Fruit fly (Drosophila melanogaster) whole organism, wandering third instar larva: ENCODE measurements around the gene Hsp27.

Experiments
- CG32264 ChIP-seq: fragments of 200-800 bp; sonication (Bioruptor generic); optimal IDR thresholded peaks from 2 replicates; lab custom pipeline; 2016; ENCODE audit warnings: missing biosample characterization, missing genetic modification characterization
- CG9705 ChIP-seq: fragments of 200-800 bp; sonication (Bioruptor generic); optimal IDR thresholded peaks from 2 replicates; lab custom pipeline; 2018; ENCODE audit warnings: missing biosample characterization, mild to moderate bottlenecking, missing genetic modification characterization
- CrebA ChIP-seq: fragments of 200-800 bp; sonication (Bioruptor generic); optimal IDR thresholded peaks from 2 replicates; lab custom pipeline; 2016; ENCODE audit warnings: missing biosample characterization, mild to moderate bottlenecking, missing genetic modification characterization, borderline replicate concordance
- Dfd ChIP-seq: fragments of >200 bp; optimal IDR thresholded peaks from 2 replicates; lab custom pipeline; 2017; ENCODE audit warnings: missing biosample characterization, missing genetic modification characterization
- Dif ChIP-seq: fragments of 200-275, 200-300 bp; sonication (Bioruptor generic); optimal IDR thresholded peaks from 2 replicates; lab custom pipeline; 2018; ENCODE audit warnings: missing biosample characterization, missing genetic modification characterization; ENCODE audit not compliant: partially characterized antibody
- GATAd ChIP-seq: sonication (Bioruptor generic); optimal IDR thresholded peaks from 2 replicates; lab custom pipeline; 2016; ENCODE audit warnings: missing biosample characterization, missing genetic modification characterization
- HLH106 ChIP-seq: fragments of 200-800 bp; optimal IDR thresholded peaks from 3 replicates; lab custom pipeline; 2019; ENCODE audit warnings: missing biosample characterization, mild to moderate bottlenecking, missing genetic modification characterization, moderate library complexity
- Hnf4 ChIP-seq: fragments of 200-800 bp; sonication (Bioruptor generic); optimal IDR thresholded peaks from 2 replicates; lab custom pipeline; 2016; ENCODE audit warnings: missing biosample characterization, mild to moderate bottlenecking, missing genetic modification characterization
- Hr78 ChIP-seq: fragments of >200 bp; optimal IDR thresholded peaks from 2 replicates; lab custom pipeline; 2017; ENCODE audit warnings: missing biosample characterization, missing genetic modification characterization
- Hr83 ChIP-seq: fragments of 200-300 bp; sonication (Bioruptor generic); optimal IDR thresholded peaks from 2 replicates; lab custom pipeline; 2016; ENCODE audit warnings: missing biosample characterization, mild to moderate bottlenecking, missing genetic modification characterization, moderate library complexity; ENCODE audit not compliant: poor library complexity, severe bottlenecking
- Jra ChIP-seq: sonication (Bioruptor generic); optimal IDR thresholded peaks from 2 replicates; lab custom pipeline; 2016; ENCODE audit warnings: missing biosample characterization, missing genetic modification characterization
- Mio ChIP-seq: sonication (Bioruptor generic); optimal IDR thresholded peaks from 2 replicates; lab custom pipeline; 2016; ENCODE audit warnings: missing biosample characterization, missing genetic modification characterization
- Myc ChIP-seq: fragments of >200 bp; optimal IDR thresholded peaks from 2 replicates; lab custom pipeline; 2017
- N ChIP-seq: fragments of >200 bp; optimal IDR thresholded peaks from 2 replicates; lab custom pipeline; 2018; ENCODE audit warnings: missing biosample characterization, missing external identifiers, missing genetic modification characterization
- OdsH ChIP-seq: fragments of 200-800 bp; sonication (Bioruptor generic); optimal IDR thresholded peaks from 2 replicates; lab custom pipeline; 2016; ENCODE audit warnings: missing biosample characterization, mild to moderate bottlenecking, missing genetic modification characterization
- Rel ChIP-seq, 2 experiments: fragments of 200-800 bp; sonication (Bioruptor generic) in 1 of 2; optimal IDR thresholded peaks; 2 replicates in 1 of 2; 3 replicates in 1 of 2; lab custom pipeline; 2016 to 2019; ENCODE audit warnings: mild to moderate bottlenecking in 2 of 2, missing biosample characterization in 2 of 2, missing genetic modification characterization in 2 of 2, moderate library complexity in 1 of 2
- Sp1 ChIP-seq: fragments of 200-800 bp; sonication (Bioruptor generic); optimal IDR thresholded peaks from 3 replicates; lab custom pipeline; 2019; ENCODE audit warnings: missing biosample characterization, mild to moderate bottlenecking, missing genetic modification characterization, moderate library complexity
- Vsx2 ChIP-seq: fragments of 200-300, 225-300 bp; sonication (Bioruptor generic); optimal IDR thresholded peaks from 2 replicates; lab custom pipeline; 2018; ENCODE audit warnings: missing biosample characterization, missing genetic modification characterization; ENCODE audit not compliant: partially characterized antibody
- br ChIP-seq: fragments of 200-800 bp; sonication (Bioruptor generic); optimal IDR thresholded peaks from 2 replicates; lab custom pipeline; 2016; ENCODE audit warnings: missing biosample characterization, missing genetic modification characterization
- brk ChIP-seq: fragments of 200-800 bp; sonication (Bioruptor generic); optimal IDR thresholded peaks from 2 replicates; lab custom pipeline; 2016; ENCODE audit warnings: missing biosample characterization, mild to moderate bottlenecking, missing genetic modification characterization
- dl ChIP-seq, 2 experiments: fragments of 175-275, 200-275 bp in 1 of 2; fragments of 200-275 bp in 1 of 2; sonication (Bioruptor generic); optimal IDR thresholded peaks; lab custom pipeline; 2018; ENCODE audit warnings: mild to moderate bottlenecking in 2 of 2, missing biosample characterization in 2 of 2, missing genetic modification characterization in 2 of 2, moderate library complexity in 2 of 2; ENCODE audit not compliant: partially characterized antibody in 2 of 2, insufficient read depth in 1 of 2
- dmrt93B ChIP-seq: fragments of 200-800 bp; sonication (Bioruptor generic); optimal IDR thresholded peaks from 2 replicates; lab custom pipeline; 2018; ENCODE audit warnings: missing biosample characterization, mild to moderate bottlenecking, missing genetic modification characterization
- ey ChIP-seq: fragments of 200-800 bp; sonication (Bioruptor generic); optimal IDR thresholded peaks from 2 replicates; lab custom pipeline; 2016; ENCODE audit warnings: missing biosample characterization, missing genetic modification characterization
- foxo ChIP-seq, 2 experiments: fragments of 200-800 bp; sonication (Bioruptor generic); optimal IDR thresholded peaks; 2 replicates in 1 of 2; 3 replicates in 1 of 2; lab custom pipeline; 2016 to 2017; ENCODE audit warnings: missing biosample characterization in 2 of 2, missing genetic modification characterization in 2 of 2
- h ChIP-seq: fragments of 200-800 bp; sonication (Bioruptor generic); optimal IDR thresholded peaks from 3 replicates; lab custom pipeline; 2016; ENCODE audit warnings: missing biosample characterization, mild to moderate bottlenecking, missing genetic modification characterization
- jim ChIP-seq: fragments of 175-275, 200-325 bp; sonication (Bioruptor generic); optimal IDR thresholded peaks from 2 replicates; lab custom pipeline; 2016; ENCODE audit warnings: missing biosample characterization, mild to moderate bottlenecking, missing genetic modification characterization
- lola ChIP-seq: fragments of >200 bp; optimal IDR thresholded peaks from 2 replicates; lab custom pipeline; 2017; ENCODE audit warnings: missing biosample characterization, missing genetic modification characterization
- pan ChIP-seq: fragments of >200 bp; optimal IDR thresholded peaks from 2 replicates; lab custom pipeline; 2017
- sage ChIP-seq: fragments of 200-800 bp; sonication (Bioruptor generic); optimal IDR thresholded peaks from 2 replicates; lab custom pipeline; 2016; ENCODE audit warnings: missing biosample characterization, mild to moderate bottlenecking, missing genetic modification characterization
- sv ChIP-seq: fragments of 200-800 bp; sonication (Bioruptor generic); optimal IDR thresholded peaks from 3 replicates; lab custom pipeline; 2016; ENCODE audit warnings: missing biosample characterization, missing genetic modification characterization
- tai ChIP-seq: sonication (Bioruptor generic); optimal IDR thresholded peaks from 2 replicates; lab custom pipeline; 2016; ENCODE audit warnings: missing biosample characterization, missing genetic modification characterization
- usp ChIP-seq: fragments of >200 bp; optimal IDR thresholded peaks from 2 replicates; lab custom pipeline; 2017; ENCODE audit warnings: missing biosample characterization, missing genetic modification characterization
- woc ChIP-seq: sonication (Bioruptor generic); optimal IDR thresholded peaks from 2 replicates; lab custom pipeline; 2016; ENCODE audit warnings: missing biosample characterization, mild to moderate bottlenecking, missing genetic modification characterization

The Hsp27 gene

DNA sequence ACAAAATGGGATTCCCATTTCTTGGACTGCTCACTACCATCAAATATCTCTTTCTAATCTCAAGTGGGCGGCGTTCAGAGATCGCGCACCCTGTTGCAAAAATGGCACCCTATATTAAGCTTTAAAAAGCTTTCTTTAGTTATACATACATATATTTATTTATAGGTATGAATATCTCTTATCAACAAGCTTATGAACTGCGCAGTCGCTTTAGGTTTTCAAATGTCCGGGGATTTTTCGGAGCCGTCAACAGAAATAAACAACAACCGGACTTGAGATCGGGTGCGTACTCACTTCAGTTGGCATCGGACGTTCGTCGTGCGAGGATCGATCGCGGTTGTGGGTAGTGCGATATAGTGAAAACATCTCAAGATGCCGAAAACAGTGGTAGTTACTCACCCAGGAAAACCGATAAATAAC lies 34.5 kb upstream of the Hsp27 start, which contains the start of gene PGRP-LF:
Gene PGRP-LF (plus strand): TSS at position 296 of the 420 bp plus-strand sequence.
- TF ChIP-seq CG32264 (GFP tag; lab: Kevin White, UChicago) (no peak), OdsH (peak; percentile 41), CrebA (peak; percentile 78), sv (GFP tag; lab: Kevin White, UChicago) (peak; percentile 17), Dfd (GFP tag; lab: Kevin White, UChicago) (no peak), Hnf4 (GFP tag; lab: Kevin White, UChicago) (peak; percentile 19), pan (lab: Kevin White, UChicago) (no peak), Hr78 (no peak), jim (GFP tag; lab: Kevin White, UChicago) (no peak), CG9705 (no peak), Jra (GFP tag; lab: Kevin White, UChicago) (peak; percentile 44), usp (GFP tag; lab: Kevin White, UChicago) (no peak), foxo (GFP tag; optimal IDR thresholded peaks at IDR 0.05; lab: Kevin White, UChicago) (peak in 1 of 2 experiments; percentile 7), h (peak; percentile 52), Sp1 (GFP tag; lab: Kevin White, UChicago) (peak; percentile 36), dl (GFP tag; optimal IDR thresholded peaks at IDR 0.05; lab: Kevin White, UChicago; ENCODE audit: insufficient read depth in 1 of 2, partially characterized antibody in 2 of 2) (no peak), brk (peak; percentile 57), GATAd (GFP tag; lab: Kevin White, UChicago) (no peak), Myc (lab: Kevin White, UChicago) (no peak), lola (GFP tag; lab: Kevin White, UChicago) (no peak), ey (GFP tag; lab: Kevin White, UChicago) (no peak), N (GFP tag; lab: Kevin White, UChicago) (no peak), sage (GFP tag; lab: Kevin White, UChicago) (peak; percentile 13), dmrt93B (GFP tag; lab: Kevin White, UChicago) (no peak), Hr83 (GFP tag; lab: Kevin White, UChicago) (peak; percentile 36), br (GFP tag; lab: Kevin White, UChicago) (peak; percentile 19), Rel (GFP tag; optimal IDR thresholded peaks at IDR 0.05; lab: Kevin White, UChicago) (no peak), Rel (tag; optimal IDR thresholded peaks at IDR 0.05; lab: Kevin White, UChicago) (peak; percentile 100), Mio (GFP tag; lab: Kevin White, UChicago) (no peak)
- TF ChIP-seq, all 38 proteins: peak for 13

DNA sequence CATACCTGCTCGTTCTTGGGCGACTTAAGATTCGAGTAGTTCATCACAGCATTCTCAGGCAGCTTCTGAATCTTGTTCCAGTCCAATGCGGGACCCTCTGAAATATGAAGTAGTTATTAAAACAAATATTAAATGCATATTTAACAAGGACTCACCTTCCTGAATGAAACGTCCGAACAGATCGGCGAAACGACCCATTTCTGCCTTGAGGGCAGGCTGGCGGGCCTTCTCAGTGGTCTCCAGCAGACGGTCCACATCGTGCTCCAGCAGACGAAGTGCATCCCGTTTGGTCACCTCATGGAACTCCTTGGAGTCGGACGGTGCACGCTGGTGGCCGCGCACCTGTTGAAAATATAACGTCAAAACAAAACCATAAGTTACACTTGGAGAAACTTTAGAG lies 30.1 kb upstream of the Hsp27 start, which contains the start of gene CG32040:
Gene CG32040 (plus strand): TSS at position 301 of the 400 bp plus-strand sequence.
- TF ChIP-seq usp (GFP tag; lab: Kevin White, UChicago) (no peak), N (GFP tag; lab: Kevin White, UChicago) (no peak), foxo (GFP tag; optimal IDR thresholded peaks at IDR 0.05; lab: Kevin White, UChicago) (no peak), GATAd (GFP tag; lab: Kevin White, UChicago) (no peak), ey (GFP tag; lab: Kevin White, UChicago) (no peak), tai (GFP tag; lab: Kevin White, UChicago) (no peak), jim (GFP tag; lab: Kevin White, UChicago) (no peak), Vsx2 (GFP tag; lab: Kevin White, UChicago) (no peak), Hr78 (no peak), Dif (GFP tag; lab: Kevin White, UChicago) (no peak), CG32264 (GFP tag; lab: Kevin White, UChicago) (no peak), Rel (GFP tag; optimal IDR thresholded peaks at IDR 0.05; lab: Kevin White, UChicago) (no peak), Rel (tag; optimal IDR thresholded peaks at IDR 0.05; lab: Kevin White, UChicago) (no peak), Dfd (GFP tag; lab: Kevin White, UChicago) (no peak), lola (GFP tag; lab: Kevin White, UChicago) (no peak), dmrt93B (GFP tag; lab: Kevin White, UChicago) (no peak), HLH106 (no peak), woc (GFP tag; lab: Kevin White, UChicago) (no peak)
- TF ChIP-seq, all 38 proteins: peak for 0

DNA sequence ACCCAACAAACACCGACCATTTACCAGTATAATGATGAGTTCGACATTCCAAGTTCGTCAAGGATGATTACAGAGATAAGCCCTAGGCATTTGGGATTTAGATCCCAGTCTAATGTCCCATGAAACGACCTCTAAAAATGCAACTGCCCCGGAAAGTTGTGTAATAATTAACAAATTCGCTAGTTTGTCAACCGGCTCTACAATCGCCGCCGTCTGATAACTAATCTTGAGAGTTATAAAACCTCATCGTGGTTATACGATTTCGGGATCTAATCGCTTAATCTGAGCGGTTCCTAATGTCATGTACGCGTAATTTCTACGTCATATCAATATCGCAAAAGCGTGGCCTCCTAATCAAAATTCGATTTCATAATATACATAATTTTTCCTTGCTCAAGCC lies 28.3 kb upstream of the Hsp27 start:
- TF ChIP-seq CrebA (no peak), Sp1 (GFP tag; lab: Kevin White, UChicago) (no peak), Vsx2 (GFP tag; lab: Kevin White, UChicago) (no peak), Hnf4 (GFP tag; lab: Kevin White, UChicago) (no peak), Myc (lab: Kevin White, UChicago) (no peak), Mio (GFP tag; lab: Kevin White, UChicago) (no peak)
